Worm (Caenorhabditis elegans): ENCODE data around the gene Y73B6BL.31.

- TF ChIP-seq lin-39 (tag; optimal IDR thresholded peaks at IDR 0.05), result no peak
- no peak for TF ChIP-seq nhr-28 (tag; optimal IDR thresholded peaks at IDR 0.05)
- no peak for TF ChIP-seq ama-1 (optimal IDR thresholded peaks at IDR 0.05)
- TF ChIP-seq D1046.2 (GFP tag; IDR thresholded peaks at IDR 0.05), result no peak
- no peak for TF ChIP-seq ces-1 (GFP tag; optimal IDR thresholded peaks at IDR 0.05)
- TF ChIP-seq nhr-11 (tag; optimal IDR thresholded peaks at IDR 0.05), result no peak
- TF ChIP-seq zag-1 (tag; optimal IDR thresholded peaks at IDR 0.05), result no peak
- TF ChIP-seq skn-1 (tag; optimal IDR thresholded peaks at IDR 0.05), result no peak
- no peak for TF ChIP-seq lim-7 (GFP tag; IDR thresholded peaks at IDR 0.05)
Measured at ce11 chrIV:6491915-6492314, 50.2 kb downstream of the Y73B6BL.31 start.

All from whole organism, L4 larva.